Worm (Caenorhabditis elegans): ENCODE data around the gene C05D12.5.

DNA sequence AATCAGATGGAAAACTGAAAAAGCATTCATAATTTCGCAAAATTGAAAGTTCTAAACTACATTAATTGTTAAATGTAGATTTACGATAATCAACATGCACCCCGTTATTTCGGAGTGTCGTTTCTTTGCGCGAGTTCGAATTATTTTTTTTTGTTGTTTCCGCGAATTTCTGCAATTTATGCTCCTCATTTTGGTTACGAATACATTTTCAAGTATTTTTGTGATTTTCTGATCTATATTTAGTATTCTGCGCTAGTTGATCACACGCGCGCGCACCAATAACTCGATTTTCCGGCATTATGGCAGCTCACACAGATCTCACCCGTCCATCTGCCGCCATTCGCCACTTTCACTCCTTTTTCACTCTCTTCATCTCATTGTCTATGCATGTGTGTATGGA, 6.2 kb downstream of the C05D12.5 start, which contains the start of gene VW02B12L.2:
- TF ChIP-seq fos-1 (tag; optimal IDR thresholded peaks at IDR 0.05) = no peak
- TF ChIP-seq Y75B8A.6 (GFP tag; IDR thresholded peaks at IDR 0.05) = no peak
- no peak for TF ChIP-seq duxl-1 (tag; optimal IDR thresholded peaks at IDR 0.05; ENCODE audit: poor library complexity)
- TF ChIP-seq F49E8.2 (tag; optimal IDR thresholded peaks at IDR 0.05; ENCODE audit: borderline replicate concordance) = no peak
- TF ChIP-seq zag-1 (tag; optimal IDR thresholded peaks at IDR 0.05) = no peak
- no peak for TF ChIP-seq vab-7 (GFP tag; IDR thresholded peaks at IDR 0.05)
- no peak for TF ChIP-seq nhr-111 (GFP tag; optimal IDR thresholded peaks at IDR 0.05)
- no peak for TF ChIP-seq Y105C5A.15 (GFP tag; IDR thresholded peaks at IDR 0.05)
